Fruit fly (Drosophila melanogaster): ENCODE measurements around the gene Prosalpha4.

The Prosalpha4 gene

dm6 chrX:16277878-16278506 lies 1.9 kb downstream of the Prosalpha4 start, which contains the start of gene eas (continued):
- TF ChIP-seq nom (GFP tag; optimal IDR thresholded peaks at IDR 0.05) (no peak), CG13775 (GFP tag; optimal IDR thresholded peaks at IDR 0.05) (no peak), CG17328 (GFP tag; IDR thresholded peaks at IDR 0.05) (no peak), CG17829 (tag; optimal IDR thresholded peaks at IDR 0.05) (no peak), Scr (GFP tag; IDR thresholded peaks at IDR 0.05; ENCODE audit: partially characterized antibody) (peak; percentile 73), bab2 (GFP tag; optimal IDR thresholded peaks at IDR 0.05) (no peak), Doc3 (GFP tag; IDR thresholded peaks at IDR 0.05; ENCODE audit: partially characterized antibody) (peak; percentile 54; the same call in 2 of the 3 replicates), CG6813 (GFP tag; optimal IDR thresholded peaks at IDR 0.05) (no peak), CG4707 (GFP tag; optimal IDR thresholded peaks at IDR 0.05) (no peak), croc (GFP tag; conservative IDR thresholded peaks at IDR 0.05) (no peak), ro (GFP tag; IDR thresholded peaks at IDR 0.05) (no peak), Hr78 (GFP tag; optimal IDR thresholded peaks at IDR 0.05) (no peak), Camta (GFP tag; optimal IDR thresholded peaks at IDR 0.05) (no peak), kni (GFP tag; optimal IDR thresholded peaks at IDR 0.05) (no peak), NFAT (GFP tag; IDR thresholded peaks at IDR 0.05) (peak; percentile 27; the same call in 1 of the 2 replicates), otp (GFP tag; IDR thresholded peaks at IDR 0.05) (0 out of 3 replicates have a peak, but pooled peaks have one; percentile 14), D (optimal IDR thresholded peaks at IDR 0.05) (no peak), D (GFP tag; optimal IDR thresholded peaks at IDR 0.05) (no peak), CG7357 (GFP tag; IDR thresholded peaks at IDR 0.05) (no peak), Atf3 (GFP tag; optimal IDR thresholded peaks at IDR 0.05) (no peak), MBD-R2 (GFP tag; IDR thresholded peaks at IDR 0.05) (peak; percentile 55), CG11085 (GFP tag; IDR thresholded peaks at IDR 0.05) (no peak), CG31365 (tag; optimal IDR thresholded peaks at IDR 0.05) (no peak), CrebB (tag; optimal IDR thresholded peaks at IDR 0.05) (no peak), nau (GFP tag; optimal IDR thresholded peaks at IDR 0.05) (no peak), lola (GFP tag; optimal IDR thresholded peaks at IDR 0.05) (peak in 1 of 3 experiments; percentile 50), dysf (GFP tag; IDR thresholded peaks at IDR 0.05) (no peak), Chrac-16 (GFP tag; optimal IDR thresholded peaks at IDR 0.05) (no peak), klu (GFP tag; IDR thresholded peaks at IDR 0.05) (no peak), CG8388 (GFP tag; optimal IDR thresholded peaks at IDR 0.05) (no peak), Dbx (GFP tag; IDR thresholded peaks at IDR 0.05) (0 out of 3 replicates have a peak, but pooled peaks have one; percentile 31), dati (GFP tag; IDR thresholded peaks at IDR 0.05) (no peak), Lhr (GFP tag; optimal IDR thresholded peaks at IDR 0.05) (peak; percentile 63), gro (GFP tag; optimal IDR thresholded peaks at IDR 0.05) (peak; percentile 38), repo (GFP tag; optimal IDR thresholded peaks at IDR 0.05) (no peak), Tbp (GFP tag; optimal IDR thresholded peaks at IDR 0.05) (no peak), E2f2 (GFP tag; IDR thresholded peaks at IDR 0.05) (peak; percentile 81), CG4328 (GFP tag; optimal IDR thresholded peaks at IDR 0.05) (no peak), CG1792 (GFP tag; optimal IDR thresholded peaks at IDR 0.05) (no peak), zfh2 (GFP tag; optimal IDR thresholded peaks at IDR 0.05) (no peak), emc (GFP tag; optimal IDR thresholded peaks at IDR 0.05) (no peak), CG12659 (GFP tag; optimal IDR thresholded peaks at IDR 0.05) (peak; percentile 47), dmrt99B (tag; optimal IDR thresholded peaks at IDR 0.05) (no peak), C15 (GFP tag; IDR thresholded peaks at IDR 0.05) (no peak), pho (GFP tag; optimal IDR thresholded peaks at IDR 0.05) (no peak), Awh (GFP tag; IDR thresholded peaks at IDR 0.05) (no peak), CG17612 (GFP tag; IDR thresholded peaks at IDR 0.05) (no peak), gt (GFP tag; IDR thresholded peaks at IDR 0.05) (no peak), Mad (GFP tag; optimal IDR thresholded peaks at IDR 0.05) (no peak), CG1233 (GFP tag; optimal IDR thresholded peaks at IDR 0.05) (no peak), CoRest (tag; optimal IDR thresholded peaks at IDR 0.05) (peak; percentile 7)
